Worm (Caenorhabditis elegans): Measurements from ENCODE around the gene sri-20.

DNA sequence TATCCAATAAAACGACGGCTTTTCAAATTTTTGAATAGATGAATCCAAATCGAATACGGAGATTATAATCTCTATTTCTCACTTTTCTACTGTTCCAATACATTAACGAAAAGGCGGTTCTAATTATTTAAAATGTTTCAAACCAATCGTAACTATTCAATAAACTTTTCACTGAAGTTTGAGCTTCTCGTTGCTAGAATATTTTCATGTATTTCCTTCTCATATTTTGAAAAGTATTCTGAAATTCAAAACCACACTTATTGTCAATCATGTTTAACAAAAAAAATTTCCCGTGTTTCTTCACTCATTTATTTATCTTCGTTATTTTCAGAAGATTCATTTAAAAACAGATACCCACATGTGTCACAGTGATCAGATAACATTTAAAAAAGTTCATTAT, 34.4 kb downstream of the sri-20 start, which contains the start of gene F15H10.8:
- TF ChIP-seq unc-62 (GFP tag; optimal IDR thresholded peaks at IDR 0.05) (no peak), ceh-79 (tag; optimal IDR thresholded peaks at IDR 0.05) (no peak), F23B12.7 (tag; optimal IDR thresholded peaks at IDR 0.05; ENCODE audit: insufficient read depth) (no peak)
